Fruit fly (Drosophila melanogaster) whole organism, larva: ENCODE results near the gene Gdap1.

ENCODE experiments used
- noc ChIP-seq: fragments of 200-800 bp; sonication (Bioruptor generic); optimal IDR thresholded peaks from 3 replicates; lab custom pipeline; 2019; ENCODE audit warnings: missing biosample characterization, mild to moderate bottlenecking, missing genetic modification characterization, moderate library complexity

The Gdap1 gene

dm6 chr3L:5141380-5142101, at the start of gene Gdap1, which contains the start of gene Dhrs4:
Gene Gdap1, plus strand, starts transcription at chr3L:5141953.
Gene Dhrs4, minus strand, starts transcription at chr3L:5141646.
- TF ChIP-seq noc (tag; lab: Kevin White, UChicago) = no peak

dm6 chr3L:5096674-5097073, 45.1 kb upstream of the Gdap1 start:
- no peak for TF ChIP-seq noc (tag; lab: Kevin White, UChicago)

- TF ChIP-seq noc (tag; lab: Kevin White, UChicago) = no peak
Measured at dm6 chr3L:5102050-5102449, 39.7 kb upstream of the Gdap1 start.

- no peak for TF ChIP-seq noc (tag; lab: Kevin White, UChicago)
Measured at dm6 chr3L:5125202-5125601, 16.6 kb upstream of the Gdap1 start.

dm6 chr3L:5127609-5128008, 14.1 kb upstream of the Gdap1 start:
- no peak for TF ChIP-seq noc (tag; lab: Kevin White, UChicago)

dm6 chr3L:5128214-5128613, 13.5 kb upstream of the Gdap1 start:
- TF ChIP-seq noc (tag; lab: Kevin White, UChicago) = no peak

- no peak for TF ChIP-seq noc (tag; lab: Kevin White, UChicago)
Measured at dm6 chr3L:5129199-5129598, 12.6 kb upstream of the Gdap1 start, which contains the start of gene CG4597. Gene CG4597, plus strand, starts transcription at chr3L:5129499.

- no peak for TF ChIP-seq noc (tag; lab: Kevin White, UChicago)
Measured at dm6 chr3L:5130508-5130907, 11.2 kb upstream of the Gdap1 start.

dm6 chr3L:5131245-5131644, 10.5 kb upstream of the Gdap1 start, which contains the start of gene CG15212:
Gene CG15212, plus strand, starts transcription at chr3L:5131545.
- TF ChIP-seq noc (tag; lab: Kevin White, UChicago) = no peak

- no peak for TF ChIP-seq noc (tag; lab: Kevin White, UChicago)
Measured at dm6 chr3L:5132966-5133365, 8.8 kb upstream of the Gdap1 start, which contains the start of gene CG15213. Gene CG15213, minus strand, starts transcription at chr3L:5133220.

- no peak for TF ChIP-seq noc (tag; lab: Kevin White, UChicago)
Measured at dm6 chr3L:5133704-5134430, 7.9 kb upstream of the Gdap1 start, which contains the start of gene Yod1. Gene Yod1, plus strand, starts transcription at chr3L:5133871.

- TF ChIP-seq noc (tag; lab: Kevin White, UChicago) = no peak
Measured at dm6 chr3L:5136123-5136522, 5.6 kb upstream of the Gdap1 start, which contains the start of the genes CG10674 and CG4611. Gene CG10674, minus strand, starts transcription at chr3L:5136292. Gene CG4611, plus strand, starts transcription at chr3L:5136376.

- TF ChIP-seq noc (tag; lab: Kevin White, UChicago) = peak; percentile 99
Measured at dm6 chr3L:5139312-5139711, 2.4 kb upstream of the Gdap1 start, which contains the start of the genes Tcs5 and CHMP2B. Gene Tcs5, minus strand, starts transcription at chr3L:5139395. Gene CHMP2B, plus strand, starts transcription at chr3L:5139619.

- no peak for TF ChIP-seq noc (tag; lab: Kevin White, UChicago)
Measured at dm6 chr3L:5145814-5146244, 4.1 kb downstream of the Gdap1 start, which contains the start of the genes Fitm and AlaRS-m. Gene Fitm, minus strand, starts transcription at chr3L:5146063. Gene AlaRS-m, plus strand, starts transcription at chr3L:5146098.

dm6 chr3L:5152354-5152806, 10.6 kb downstream of the Gdap1 start, which contains the start of the genes Gen and Srp54k:
Gene Gen, minus strand, starts transcription at chr3L:5152376.
Gene Srp54k, plus strand, starts transcription at chr3L:5152678.
- peak; percentile 55 for TF ChIP-seq noc (tag; lab: Kevin White, UChicago)
